Fruit fly (Drosophila melanogaster) whole organism, embryonic: Measurements from ENCODE around the gene vsg.

Experiments used
- CG1602 ChIP-seq: fragments of 200-800 bp; sonication (Bioruptor generic); optimal IDR thresholded peaks from 3 replicates; lab custom pipeline; 2016; ENCODE audit warnings: missing biosample characterization, missing genetic modification characterization
- Dip2 ChIP-seq: fragments of 200-800 bp; sonication (Bioruptor generic); IDR thresholded peaks from 2 replicates; pipeline ENCODE4 v1.3.6; 2022; ENCODE audit warnings: missing biosample characterization, missing genetic modification characterization
- pzg ChIP-seq: fragments of 200-800 bp; sonication (Bioruptor generic); optimal IDR thresholded peaks from 3 replicates; lab custom pipeline; 2018; ENCODE audit warnings: missing biosample characterization, mild to moderate bottlenecking, missing genetic modification characterization, moderate library complexity

dm6 chr3L:9717839-9718238 lies 3.7 kb downstream of the vsg start:
- TF ChIP-seq CG1602: no peak
- no peak for TF ChIP-seq Dip2
- no peak for TF ChIP-seq pzg (GFP tag; lab: Kevin White, UChicago)
